Fruit fly (Drosophila melanogaster): Measurements from ENCODE around the gene CG13056.

The CG13056 gene

DNA sequence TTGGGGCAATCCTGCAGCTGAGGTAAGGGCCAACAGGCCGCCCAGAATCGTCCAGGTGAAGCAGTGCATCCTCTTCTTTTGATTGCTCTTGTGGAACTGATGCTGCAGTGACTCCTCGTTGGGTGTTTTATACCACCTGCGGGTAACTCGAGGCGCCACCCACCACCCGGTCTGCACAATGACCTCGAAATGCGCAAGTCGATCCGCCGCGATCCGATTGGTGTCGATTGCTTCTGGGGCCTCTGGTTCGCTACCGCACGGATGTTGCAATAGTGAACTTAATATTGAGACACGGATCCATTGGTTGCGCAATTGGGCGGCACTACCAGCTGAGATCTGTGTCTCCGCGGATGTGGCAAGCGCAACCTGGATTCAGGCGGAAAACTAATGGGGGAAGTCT lies 34.1 kb downstream of the CG13056 start, which contains the start of gene Cpr72Ec:
TSS of gene Cpr72Ec (minus strand) at position 101 of the 400 bp plus-strand sequence.
- TF ChIP-seq CG8478 (optimal IDR thresholded peaks at IDR 0.05) (no peak), CTCF (optimal IDR thresholded peaks at IDR 0.05) (no peak)

DNA sequence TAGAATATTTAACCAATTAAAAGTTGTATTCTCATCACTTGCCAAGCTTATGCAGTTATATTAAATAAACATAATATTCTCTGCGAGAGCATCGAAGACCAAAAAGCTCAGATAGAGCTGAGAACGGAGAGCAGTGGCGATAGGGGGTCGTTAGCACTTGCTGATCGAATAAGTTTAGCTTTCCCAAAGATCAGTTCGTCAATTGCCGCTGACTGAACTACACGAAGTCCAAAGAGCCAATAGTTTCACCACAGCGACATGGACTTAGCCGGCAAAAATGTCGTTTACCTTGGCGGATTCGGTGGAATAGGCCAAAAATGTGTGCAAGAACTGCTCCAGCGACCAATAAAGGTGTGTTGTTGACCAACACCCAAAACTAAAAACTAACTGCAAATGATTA lies 35.1 kb downstream of the CG13056 start, which contains the start of gene CG4842:
TSS of gene CG4842 (plus strand) at position 191 of the 400 bp plus-strand sequence.
- no peak for TF ChIP-seq CG8478 (optimal IDR thresholded peaks at IDR 0.05)
- TF ChIP-seq CTCF (optimal IDR thresholded peaks at IDR 0.05), result no peak

DNA sequence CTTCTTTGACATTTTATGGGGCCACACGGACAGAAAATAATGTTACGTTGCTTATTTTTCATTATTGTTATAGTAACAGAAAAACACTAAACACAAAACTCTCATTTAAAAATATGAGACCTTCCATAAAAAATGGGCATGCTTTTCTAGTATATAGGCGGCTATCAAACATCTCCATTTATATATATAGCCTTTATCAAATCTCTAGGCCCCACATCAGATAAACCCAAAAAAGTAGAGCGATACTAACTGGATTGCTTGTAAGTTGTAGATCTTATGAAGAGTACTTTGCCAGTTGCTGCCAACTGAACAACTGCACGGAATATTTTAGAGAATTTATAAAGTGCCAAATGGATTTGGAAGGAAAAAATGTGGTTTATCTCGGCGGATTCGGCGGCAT lies 36.4 kb downstream of the CG13056 start, which contains the start of gene CG18814:
TSS of gene CG18814 (plus strand) at position 301 of the 400 bp plus-strand sequence.
- TF ChIP-seq CG8478 (optimal IDR thresholded peaks at IDR 0.05) (no peak), CTCF (optimal IDR thresholded peaks at IDR 0.05) (no peak)

DNA sequence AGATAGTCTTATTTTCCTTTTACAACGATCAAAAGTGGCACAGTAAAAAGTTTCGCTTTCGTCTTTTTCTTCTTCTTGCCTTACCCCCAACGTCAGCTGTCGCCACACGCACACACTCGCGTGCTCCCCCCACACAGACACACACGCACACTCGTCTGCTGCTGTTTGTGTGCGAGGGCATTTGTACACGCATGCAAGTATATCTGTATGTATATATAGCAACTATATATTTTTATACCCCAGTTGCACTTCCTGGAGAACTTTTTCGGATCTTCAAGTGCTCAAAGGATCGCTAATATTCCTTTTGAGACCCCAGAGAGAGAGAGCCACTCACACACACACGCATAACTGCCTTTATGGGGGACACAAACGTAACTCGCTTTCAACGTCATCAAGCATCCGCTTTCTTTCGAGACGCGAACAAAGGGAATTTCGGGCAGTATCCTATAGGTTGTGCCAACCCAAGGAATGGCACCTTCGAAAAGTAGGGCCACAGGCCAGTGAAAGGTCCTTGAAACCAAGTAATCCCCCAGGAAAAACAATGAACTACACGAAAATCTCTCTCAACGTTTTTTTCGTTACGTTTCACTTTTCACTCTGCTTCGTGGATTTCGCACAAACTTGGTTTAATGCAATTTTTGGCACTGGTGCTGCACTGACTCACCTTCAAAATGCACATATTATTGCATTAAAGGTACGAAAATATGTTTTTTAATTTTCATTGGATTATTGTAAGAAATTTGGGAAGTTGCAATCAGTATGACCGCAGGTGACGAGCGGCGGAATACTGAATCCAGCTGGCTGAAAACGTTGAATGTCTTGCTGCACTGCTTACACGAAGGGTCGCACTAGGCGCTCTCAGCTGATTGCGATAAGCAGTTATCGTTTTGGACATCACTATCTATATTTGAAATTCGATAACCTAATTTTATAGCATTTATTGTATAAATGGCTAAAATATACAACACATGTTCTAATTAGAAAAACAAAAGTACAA lies 45.0 kb downstream of the CG13056 start, which contains the start of gene roq:
TSS of gene roq (minus strand) at position 799 of the 997 bp plus-strand sequence.
- TF ChIP-seq CTCF (optimal IDR thresholded peaks at IDR 0.05), result peak; percentile 15 to 44
- TF ChIP-seq CG8478 (optimal IDR thresholded peaks at IDR 0.05), result no peak

DNA sequence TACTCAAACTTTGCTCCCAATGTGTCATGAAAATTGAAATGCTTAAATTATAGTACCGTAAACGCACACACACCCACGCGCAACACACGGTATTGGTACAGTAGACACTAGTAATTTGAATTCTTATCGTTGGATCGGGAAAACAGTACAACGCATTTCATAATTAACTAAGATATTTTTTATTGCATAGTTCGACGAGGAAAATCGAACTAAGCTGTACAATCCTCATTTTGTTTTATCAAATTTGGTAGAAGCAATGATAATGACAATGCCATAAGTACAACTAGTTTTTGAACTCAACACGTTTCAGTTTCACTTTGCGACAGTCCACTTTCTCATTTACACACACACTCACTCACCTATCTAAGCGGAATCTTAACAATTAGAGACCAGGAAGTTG lies 47.7 kb downstream of the CG13056 start:
- TF ChIP-seq CG8478 (optimal IDR thresholded peaks at IDR 0.05), result no peak
- no peak for TF ChIP-seq CTCF (optimal IDR thresholded peaks at IDR 0.05)

DNA sequence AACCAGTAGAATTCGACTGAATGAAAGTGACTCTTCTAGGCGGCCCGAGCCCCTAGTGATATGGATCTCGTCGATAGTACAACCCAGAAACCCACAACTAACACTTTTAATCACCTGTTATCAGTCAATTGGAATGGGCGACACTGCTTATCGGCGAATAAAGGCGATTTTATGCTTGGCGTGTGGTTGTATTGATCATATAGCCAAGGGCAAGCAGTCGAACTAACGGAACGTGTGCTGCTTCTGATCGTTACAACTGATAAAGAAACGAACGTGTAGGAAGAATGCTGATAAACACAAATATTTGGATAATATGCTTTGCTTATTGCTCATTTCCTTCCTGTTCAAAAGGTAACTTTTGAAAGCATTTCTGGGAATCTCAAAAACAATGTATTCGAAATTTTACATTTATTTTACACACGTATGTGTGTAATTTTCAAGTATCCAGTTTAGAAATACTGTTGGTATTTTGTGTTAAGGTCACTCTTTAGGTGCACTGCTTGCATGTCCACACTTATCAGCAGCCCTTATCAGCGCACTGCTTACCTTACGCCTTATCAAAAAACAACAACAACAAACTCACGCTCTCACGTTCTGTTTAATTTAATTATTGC lies 48.2 kb downstream of the CG13056 start, which contains the start of gene Agpat4:
TSS of gene Agpat4 (minus strand) at position 387 of the 614 bp plus-strand sequence.
- TF ChIP-seq CG8478 (optimal IDR thresholded peaks at IDR 0.05) (no peak), CTCF (optimal IDR thresholded peaks at IDR 0.05) (peak in 1 of 2 experiments; percentile 33)

DNA sequence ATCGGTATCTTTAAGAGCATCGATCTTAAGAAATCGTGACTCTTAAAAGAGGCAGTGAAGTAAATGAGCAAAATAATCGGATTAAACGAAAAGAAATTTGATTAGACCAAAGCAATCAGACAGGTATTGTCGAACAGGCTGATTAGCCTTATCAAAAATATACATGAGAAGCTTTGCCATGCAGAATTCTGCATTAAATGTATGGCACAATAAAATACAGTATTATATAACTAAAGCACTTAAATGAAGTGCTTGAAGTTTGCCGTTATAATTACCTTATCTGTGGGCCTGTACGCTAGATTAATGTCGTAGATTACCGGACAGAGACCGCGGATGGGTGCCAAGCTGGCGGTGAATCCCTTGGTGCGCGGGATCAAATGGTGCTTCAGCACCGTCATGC lies 49.9 kb downstream of the CG13056 start:
- TF ChIP-seq CG8478 (optimal IDR thresholded peaks at IDR 0.05) (no peak), CTCF (optimal IDR thresholded peaks at IDR 0.05) (no peak)
